Worm (Caenorhabditis elegans) whole organism, mixed stage, embryonic: ENCODE data around the gene ddx-19.

Source experiments
- bed-3 ChIP-seq: fragments of 200-800 bp; sonication (Bioruptor generic); optimal IDR thresholded peaks from 3 replicates; lab custom pipeline; 2018; ENCODE audit warnings: mild to moderate bottlenecking, missing genetic modification characterization, moderate library complexity, missing compliant biosample characterization
- elt-1 ChIP-seq: sonication (generic microtip); optimal IDR thresholded peaks from 2 replicates; lab custom pipeline; 2017; ENCODE audit warnings: missing genetic modification characterization, mild to moderate bottlenecking, missing compliant biosample characterization, antibody characterized with exemption, moderate library complexity, borderline replicate concordance; ENCODE audit not compliant: insufficient read depth
- elt-3 ChIP-seq: fragments of 150-350 bp; optimal IDR thresholded peaks from 2 replicates; lab custom pipeline; 2014; ENCODE audit warnings: missing biosample characterization, missing genetic modification characterization
- lsy-2 ChIP-seq: fragments of 150-350 bp; optimal IDR thresholded peaks from 2 replicates; lab custom pipeline; 2014; ENCODE audit warnings: missing biosample characterization, missing genetic modification characterization
- mab-5 ChIP-seq: fragments of 150-350 bp; optimal IDR thresholded peaks from 2 replicates; lab custom pipeline; 2014; ENCODE audit warnings: missing biosample characterization, missing genetic modification characterization
- nhr-12 ChIP-seq: fragments of 150-350 bp; optimal IDR thresholded peaks from 2 replicates; lab custom pipeline; 2014; ENCODE audit warnings: missing biosample characterization, missing genetic modification characterization
- nhr-76 ChIP-seq: sonication (generic microtip); optimal IDR thresholded peaks from 2 replicates; lab custom pipeline; 2017; ENCODE audit warnings: missing biosample characterization, missing genetic modification characterization
- pha-4 ChIP-seq: fragments of 150-350 bp; optimal IDR thresholded peaks from 2 replicates; lab custom pipeline; 2018; ENCODE audit warnings: missing biosample characterization, missing genetic modification reagents, missing genetic modification characterization
- snpc-4 ChIP-seq: fragments of 150-350 bp; optimal IDR thresholded peaks from 2 replicates; lab custom pipeline; 2014; ENCODE audit warnings: missing biosample characterization, missing genetic modification characterization
- sptf-1 ChIP-seq: sonication (generic microtip); optimal IDR thresholded peaks from 2 replicates; lab custom pipeline; 2017; ENCODE audit warnings: mild to moderate bottlenecking, missing genetic modification characterization, moderate library complexity, missing compliant biosample characterization
- unc-39 ChIP-seq: fragments of 150-350 bp; optimal IDR thresholded peaks from 2 replicates; lab custom pipeline; 2014; ENCODE audit warnings: missing biosample characterization, missing genetic modification characterization
- unc-62 ChIP-seq: fragments of 150-350 bp; optimal IDR thresholded peaks from 2 replicates; lab custom pipeline; 2014; ENCODE audit warnings: missing biosample characterization, missing genetic modification reagents, missing genetic modification characterization
- zip-8 ChIP-seq: fragments of 150-350 bp; optimal IDR thresholded peaks from 2 replicates; lab custom pipeline; 2014; ENCODE audit warnings: missing biosample characterization, missing genetic modification characterization

- TF ChIP-seq nhr-12 (tag; lab: Kevin White, UChicago) (no peak), snpc-4 (no peak), elt-1 (tag; lab: Kevin White, UChicago) (no peak), nhr-76 (tag; lab: Kevin White, UChicago) (no peak), unc-39 (tag; lab: Kevin White, UChicago) (no peak), pha-4 (tag; lab: Kevin White, UChicago) (no peak), bed-3 (GFP tag; lab: Kevin White, UChicago) (no peak), sptf-1 (tag; lab: Kevin White, UChicago) (no peak), zip-8 (tag; lab: Kevin White, UChicago) (no peak), elt-3 (tag; lab: Kevin White, UChicago) (no peak), mab-5 (tag; lab: Kevin White, UChicago) (no peak), lsy-2 (no peak), unc-62 (GFP tag; lab: Kevin White, UChicago) (no peak)
These were observed 38.8 kb upstream of the ddx-19 start for ce11 chrII:8845932-8846331.
